Worm (Caenorhabditis elegans) whole organism, L4/young adult: ENCODE results near the gene fkh-7.

Experiments
- W03F9.2 ChIP-seq: fragments of 150-350 bp; optimal IDR thresholded peaks from 2 replicates; lab custom pipeline; 2014; ENCODE audit warnings: missing biosample characterization, missing genetic modification characterization
- dao-5 ChIP-seq: sonication (generic microtip); optimal IDR thresholded peaks from 2 replicates; lab custom pipeline; 2016; ENCODE audit warnings: missing genotype, missing genetic modification characterization, moderate library complexity, missing compliant biosample characterization

ce11 chrIV:5583184-5583583 lies 1.3 kb upstream of the fkh-7 start:
- TF ChIP-seq dao-5 (tag; lab: Kevin White, UChicago), result no peak
- no peak for TF ChIP-seq W03F9.2 (tag; lab: Kevin White, UChicago)
